Worm (Caenorhabditis elegans): ENCODE measurements around the gene Y39F10C.1.

Gene Y39F10C.1

DNA sequence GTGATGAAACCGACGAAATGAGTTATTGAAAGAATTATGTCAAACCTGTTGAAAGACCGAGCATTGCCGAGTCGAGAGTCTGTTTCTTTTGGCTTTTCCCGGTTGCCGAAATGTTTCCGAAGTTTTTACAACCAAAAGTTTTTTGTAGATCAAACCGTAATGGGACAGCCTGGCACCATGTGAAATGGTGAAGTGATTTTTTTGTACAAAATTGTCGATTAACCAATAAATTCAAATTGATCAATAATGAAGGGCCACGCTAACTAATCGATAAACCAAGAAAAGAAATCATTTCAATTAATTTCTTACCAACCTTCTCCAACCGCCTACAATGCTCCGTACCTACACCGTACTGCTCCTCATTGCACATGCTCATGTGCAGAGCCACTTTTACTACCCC, 16.1 kb downstream of the Y39F10C.1 start, which contains the start of gene T02H6.3:
TSS of gene T02H6.3 (plus strand) at position 301 of the 400 bp plus-strand sequence.
- TF ChIP-seq nhr-179 (tag; optimal IDR thresholded peaks at IDR 0.05) (no peak), sdz-38 (tag; optimal IDR thresholded peaks at IDR 0.05) (no peak), snpc-3.4 (tag; optimal IDR thresholded peaks at IDR 0.05) (no peak), T26A5.8 (tag; optimal IDR thresholded peaks at IDR 0.05) (no peak), attf-5 (GFP tag; optimal IDR thresholded peaks at IDR 0.05) (no peak), ztf-25 (GFP tag; IDR thresholded peaks at IDR 0.05) (no peak), K12H6.12 (tag; optimal IDR thresholded peaks at IDR 0.05) (no peak), dox-1 (GFP tag; IDR thresholded peaks at IDR 0.05) (no peak), pbrm-1 (GFP tag; IDR thresholded peaks at IDR 0.05) (no peak), madf-10 (tag; optimal IDR thresholded peaks at IDR 0.05) (no peak), madf-8 (GFP tag; conservative IDR thresholded peaks at IDR 0.05) (no peak), egrh-3 (GFP tag; IDR thresholded peaks at IDR 0.05) (no peak), lsy-27 (tag; optimal IDR thresholded peaks at IDR 0.05; ENCODE audit: borderline replicate concordance, insufficient read depth) (no peak), nfyb-1 (GFP tag; IDR thresholded peaks at IDR 0.05) (no peak), B0019.2 (GFP tag; conservative IDR thresholded peaks at IDR 0.05) (no peak), tbp1 (GFP tag; optimal IDR thresholded peaks at IDR 0.05) (no peak), unc-62 (GFP tag; optimal IDR thresholded peaks at IDR 0.05) (no peak), F33H1.4 (GFP tag; IDR thresholded peaks at IDR 0.05) (no peak)

ce11 chrII:695079-695478, 19.7 kb downstream of the Y39F10C.1 start:
- peak; percentile 76 for TF ChIP-seq madf-3 (GFP tag; IDR thresholded peaks at IDR 0.05)
- 0 out of 2 replicates have a peak, but pooled peaks have one; percentile 19 for TF ChIP-seq lir-1 (GFP tag; conservative IDR thresholded peaks at IDR 0.05)
- TF ChIP-seq C17E4.6 (GFP tag; IDR thresholded peaks at IDR 0.05) = 0 out of 2 replicates have a peak, but pooled peaks have one; percentile 42
- 0 out of 2 replicates have a peak, but pooled peaks have one; percentile 56 for TF ChIP-seq lin-26 (GFP tag; IDR thresholded peaks at IDR 0.05)
- peak; percentile 52; the same call in 1 of the 2 replicates for TF ChIP-seq attf-6 (GFP tag; IDR thresholded peaks at IDR 0.05)
- TF ChIP-seq aptf-3 (GFP tag; IDR thresholded peaks at IDR 0.05) = peak; percentile 91
- TF ChIP-seq F37B4.10 (GFP tag; IDR thresholded peaks at IDR 0.05) = peak; percentile 90; the same call in 1 of the 2 replicates
- TF ChIP-seq ztf-25 (GFP tag; IDR thresholded peaks at IDR 0.05) = peak; percentile 81
- 0 out of 2 replicates have a peak, but pooled peaks have one; percentile 53 for TF ChIP-seq attf-3 (GFP tag; conservative IDR thresholded peaks at IDR 0.05)
- TF ChIP-seq D2030.7 (GFP tag; IDR thresholded peaks at IDR 0.05) = peak; percentile 54
- TF ChIP-seq bed-1 (GFP tag; IDR thresholded peaks at IDR 0.05) = peak; percentile 93; the same call in 1 of the 2 replicates
- TF ChIP-seq ztf-6 (GFP tag; IDR thresholded peaks at IDR 0.05) = peak; percentile 54; the same call in 1 of the 2 replicates
- TF ChIP-seq nfyb-1 (GFP tag; IDR thresholded peaks at IDR 0.05) = peak; percentile 68
- 0 out of 2 replicates have a peak, but pooled peaks have one; percentile 37 for TF ChIP-seq egl-18 (GFP tag; IDR thresholded peaks at IDR 0.05)
- peak; percentile 72; the same call in 1 of the 2 replicates for TF ChIP-seq ceh-91 (GFP tag; IDR thresholded peaks at IDR 0.05)
- TF ChIP-seq sea-2 (GFP tag; IDR thresholded peaks at IDR 0.05) = peak; percentile 72; the same call in 1 of the 2 replicates
- TF ChIP-seq ztf-28 (GFP tag; IDR thresholded peaks at IDR 0.05) = peak; percentile 86
- 0 out of 2 replicates have a peak, but pooled peaks have one; percentile 30 for TF ChIP-seq pbrm-1 (GFP tag; IDR thresholded peaks at IDR 0.05)
- TF ChIP-seq madf-8 (GFP tag; conservative IDR thresholded peaks at IDR 0.05) = peak; percentile 22; the same call in 1 of the 2 replicates
- peak; percentile 77 for TF ChIP-seq F33H1.4 (GFP tag; IDR thresholded peaks at IDR 0.05)
- TF ChIP-seq B0019.2 (GFP tag; conservative IDR thresholded peaks at IDR 0.05) = 0 out of 2 replicates have a peak, but pooled peaks have one; percentile 32
- peak; percentile 52; the same call in 1 of the 2 replicates for TF ChIP-seq Y79H2A.3 (GFP tag; conservative IDR thresholded peaks at IDR 0.05)
- peak; percentile 58; the same call in 1 of the 2 replicates for TF ChIP-seq cebp-2 (GFP tag; IDR thresholded peaks at IDR 0.05)
- TF ChIP-seq ceh-58 (GFP tag; IDR thresholded peaks at IDR 0.05) = peak; percentile 74; the same call in 1 of the 2 replicates
- 0 out of 2 replicates have a peak, but pooled peaks have one; percentile 75 for TF ChIP-seq nhr-120 (GFP tag; IDR thresholded peaks at IDR 0.05)
